Fruit fly (Drosophila melanogaster) whole organism, embryonic: Measurements from ENCODE around the gene CG34180.

ENCODE experiments used
- B-H1 ChIP-seq: fragments of 200-800 bp; sonication (Bioruptor generic); IDR thresholded peaks from 3 replicates; pipeline ENCODE4 v1.3.6; 2022; ENCODE audit warnings: missing biosample characterization, missing genetic modification characterization
- Bgb ChIP-seq: fragments of 200-800 bp; sonication (Bioruptor generic); IDR thresholded peaks from 2 replicates; pipeline ENCODE4 v1.3.6; 2022; ENCODE audit warnings: missing biosample characterization, missing genetic modification characterization; ENCODE audit not compliant: partially characterized antibody
- CG10979 ChIP-seq: fragments of 200-800 bp; sonication (Bioruptor generic); optimal IDR thresholded peaks from 2 replicates; lab custom pipeline; 2018; ENCODE audit warnings: missing biosample characterization, mild to moderate bottlenecking, missing genetic modification characterization, moderate library complexity
- CG11504 ChIP-seq: fragments of 200-800 bp; sonication (Bioruptor generic); optimal IDR thresholded peaks from 3 replicates; lab custom pipeline; 2019; ENCODE audit warnings: missing biosample characterization, mild to moderate bottlenecking, missing genetic modification characterization, moderate library complexity
- CG12155 ChIP-seq: fragments of 200-800 bp; sonication (Bioruptor generic); optimal IDR thresholded peaks from 3 replicates; lab custom pipeline; 2016; ENCODE audit warnings: missing biosample characterization, missing genetic modification characterization
- CG13287 ChIP-seq: fragments of 200-800 bp; sonication (Bioruptor generic); IDR thresholded peaks from 2 replicates; pipeline ENCODE4 v1.3.6; 2022; ENCODE audit warnings: missing biosample characterization, missing genetic modification characterization; ENCODE audit not compliant: partially characterized antibody
- CG13296 ChIP-seq: fragments of 200-800 bp; sonication (Bioruptor generic); optimal IDR thresholded peaks from 3 replicates; lab custom pipeline; 2018; ENCODE audit warnings: missing biosample characterization, mild to moderate bottlenecking, missing genetic modification characterization
- CG16815 ChIP-seq: fragments of 200-800 bp; sonication (Bioruptor generic); optimal IDR thresholded peaks from 3 replicates; lab custom pipeline; 2017; ENCODE audit warnings: missing biosample characterization, mild to moderate bottlenecking, missing genetic modification characterization
- CG2202 ChIP-seq: fragments of 200-800 bp; sonication (Bioruptor generic); optimal IDR thresholded peaks from 2 replicates; lab custom pipeline; 2018; ENCODE audit warnings: missing biosample characterization, mild to moderate bottlenecking, missing genetic modification characterization
- CG31441 ChIP-seq: fragments of 200-800 bp; sonication (Bioruptor generic); IDR thresholded peaks from 2 replicates; pipeline ENCODE4 v1.3.6; 2022; ENCODE audit warnings: missing biosample characterization, missing genetic modification characterization
- CG34224 ChIP-seq: fragments of 200-800 bp; sonication (Bioruptor generic); IDR thresholded peaks from 3 replicates; pipeline ENCODE4 v1.3.6; 2022; ENCODE audit warnings: missing biosample characterization, missing genetic modification characterization; ENCODE audit not compliant: partially characterized antibody
- CG3995 ChIP-seq: fragments of 200-800 bp; sonication (Bioruptor generic); optimal IDR thresholded peaks from 3 replicates; lab custom pipeline; 2016; ENCODE audit warnings: missing biosample characterization, missing genetic modification characterization
- CG7745 ChIP-seq: fragments of 200-800 bp; sonication (Bioruptor generic); optimal IDR thresholded peaks from 2 replicates; lab custom pipeline; 2018; ENCODE audit warnings: missing biosample characterization, mild to moderate bottlenecking, missing genetic modification characterization, moderate library complexity
- CG7786 ChIP-seq: fragments of 200-800 bp; sonication (Bioruptor generic); optimal IDR thresholded peaks from 2 replicates; lab custom pipeline; 2016; ENCODE audit warnings: missing biosample characterization, missing genetic modification characterization
- CG8478 ChIP-seq: fragments of >200 bp; optimal IDR thresholded peaks from 2 replicates; lab custom pipeline; 2018
- CG8924 ChIP-seq: fragments of 200-800 bp; optimal IDR thresholded peaks from 3 replicates; lab custom pipeline; 2019; ENCODE audit warnings: missing biosample characterization, mild to moderate bottlenecking, missing genetic modification characterization, moderate library complexity
- CG9437 ChIP-seq: fragments of 200-800 bp; sonication (Bioruptor generic); optimal IDR thresholded peaks from 2 replicates; lab custom pipeline; 2018; ENCODE audit warnings: missing biosample characterization, mild to moderate bottlenecking, missing genetic modification characterization
- CG9817 ChIP-seq: fragments of 200-800 bp; sonication (Bioruptor generic); optimal IDR thresholded peaks from 2 replicates; lab custom pipeline; 2018; ENCODE audit warnings: missing biosample characterization, mild to moderate bottlenecking, missing genetic modification characterization, moderate library complexity
- Camta ChIP-seq: fragments of 200-800 bp; sonication (Bioruptor generic); optimal IDR thresholded peaks from 2 replicates; lab custom pipeline; 2016; ENCODE audit warnings: missing biosample characterization, missing genetic modification characterization
- D ChIP-seq, 2 experiments: fragments of 200-800 bp in 1 of 2; fragments of >200 bp in 1 of 2; sonication (Bioruptor generic) in 1 of 2; optimal IDR thresholded peaks; 2 replicates in 1 of 2; 3 replicates in 1 of 2; lab custom pipeline; 2017; ENCODE audit warnings: mild to moderate bottlenecking in 1 of 2, missing biosample characterization in 1 of 2, missing genetic modification characterization in 1 of 2, missing genetic modification reagents in 1 of 2
- D19A ChIP-seq: fragments of 200-800 bp; optimal IDR thresholded peaks from 3 replicates; lab custom pipeline; 2019; ENCODE audit warnings: missing biosample characterization, mild to moderate bottlenecking, missing genetic modification characterization, moderate library complexity
- Eip74EF ChIP-seq, 2 experiments: fragments of 200-800 bp in 1 of 2; fragments of >200 bp in 1 of 2; sonication (Bioruptor generic) in 1 of 2; optimal IDR thresholded peaks; 2 replicates each; lab custom pipeline; 2017 to 2019; ENCODE audit warnings: missing biosample characterization in 2 of 2, missing genetic modification characterization in 2 of 2, mild to moderate bottlenecking in 1 of 2, moderate library complexity in 1 of 2
- Gsc ChIP-seq: fragments of 200-800 bp; sonication (Bioruptor generic); IDR thresholded peaks from 2 replicates; pipeline ENCODE4 v1.3.6; 2022; ENCODE audit warnings: missing biosample characterization, missing genetic modification characterization
- Lpt ChIP-seq: fragments of >200 bp; optimal IDR thresholded peaks from 2 replicates; lab custom pipeline; 2018; ENCODE audit warnings: missing biosample characterization, missing genetic modification characterization
- Med ChIP-seq: fragments of 200-800 bp; sonication (Bioruptor generic); peaks from one replicate; lab custom pipeline; 2016; ENCODE audit warnings: missing biosample characterization, missing genetic modification characterization, mild to moderate bottlenecking, inconsistent platforms, moderate library complexity
- NfI ChIP-seq: fragments of 200-800 bp; sonication (Bioruptor generic); optimal IDR thresholded peaks from 3 replicates; lab custom pipeline; 2018; ENCODE audit warnings: missing biosample characterization, mild to moderate bottlenecking, missing genetic modification characterization, moderate library complexity
- Pdp1 ChIP-seq, 2 experiments: fragments of 200-800 bp; sonication (Bioruptor generic); optimal IDR thresholded peaks; 3 replicates each; lab custom pipeline; 2016; ENCODE audit warnings: missing biosample characterization in 2 of 2, missing genetic modification characterization in 2 of 2, mild to moderate bottlenecking in 1 of 2, moderate library complexity in 1 of 2
- Sin3A ChIP-seq: fragments of >200 bp; optimal IDR thresholded peaks from 2 replicates; lab custom pipeline; 2018
- Sox100B ChIP-seq: fragments of 200-800 bp; sonication (Bioruptor generic); optimal IDR thresholded peaks from 3 replicates; lab custom pipeline; 2018; ENCODE audit warnings: missing biosample characterization, mild to moderate bottlenecking, missing genetic modification characterization
- Sry-δ ChIP-seq: fragments of 200-800 bp; sonication (Bioruptor generic); optimal IDR thresholded peaks from 2 replicates; lab custom pipeline; 2016; ENCODE audit warnings: missing biosample characterization, missing genetic modification characterization
- YL-1 ChIP-seq: fragments of 200-800 bp; sonication (Bioruptor generic); optimal IDR thresholded peaks from 3 replicates; lab custom pipeline; 2017; ENCODE audit warnings: missing biosample characterization, mild to moderate bottlenecking, missing genetic modification characterization
- ase ChIP-seq: fragments of 200-800 bp; sonication (Bioruptor generic); IDR thresholded peaks from 3 replicates; pipeline ENCODE4 v1.3.6; 2022; ENCODE audit warnings: missing biosample characterization, missing genetic modification characterization
- crol ChIP-seq: fragments of 200-800 bp; sonication (Bioruptor generic); IDR thresholded peaks from 2 replicates; pipeline ENCODE4 v1.3.6; 2022; ENCODE audit warnings: missing biosample characterization, missing genetic modification characterization
- crp ChIP-seq, 2 experiments: fragments of 200-800 bp; sonication (Bioruptor generic); optimal IDR thresholded peaks; 2 replicates in 1 of 2; 3 replicates in 1 of 2; lab custom pipeline; 2017; ENCODE audit warnings: missing biosample characterization in 2 of 2, missing genetic modification characterization in 2 of 2, mild to moderate bottlenecking in 1 of 2, moderate library complexity in 1 of 2
- gce ChIP-seq: fragments of 200-800 bp; sonication (Bioruptor generic); IDR thresholded peaks from 3 replicates; pipeline ENCODE4 v1.3.6; 2022; ENCODE audit warnings: missing biosample characterization, missing genetic modification characterization
- gt ChIP-seq: fragments of 200-800 bp; sonication (Bioruptor generic); IDR thresholded peaks from 2 replicates; pipeline ENCODE4 v1.3.6; 2022; ENCODE audit warnings: missing biosample characterization, missing genetic modification characterization
- hbn ChIP-seq: fragments of 200-800 bp; sonication (Bioruptor generic); IDR thresholded peaks from 2 replicates; pipeline ENCODE4 v1.3.6; 2022; ENCODE audit warnings: missing biosample characterization, missing genetic modification characterization; ENCODE audit not compliant: partially characterized antibody
- hkb ChIP-seq, 2 experiments: fragments of 200-800 bp in 1 of 2; fragments of >200 bp in 1 of 2; sonication (Bioruptor generic) in 1 of 2; IDR thresholded peaks in 1 of 2; optimal IDR thresholded peaks in 1 of 2; 2 replicates each; pipeline versions ENCODE4 v1.3.6 to Lab custom; 2017 to 2022; ENCODE audit warnings: missing biosample characterization in 1 of 2, missing genetic modification characterization in 1 of 2
- mld ChIP-seq: fragments of 200-800 bp; sonication (Bioruptor generic); IDR thresholded peaks from 3 replicates; pipeline ENCODE4 v1.3.6; 2022; ENCODE audit warnings: missing biosample characterization, missing genetic modification characterization; ENCODE audit not compliant: partially characterized antibody
- nerfin-1 ChIP-seq: fragments of 200-800 bp; sonication (Bioruptor generic); optimal IDR thresholded peaks from 3 replicates; lab custom pipeline; 2019; ENCODE audit warnings: missing biosample characterization, mild to moderate bottlenecking, missing genetic modification characterization, moderate library complexity
- pb ChIP-seq: fragments of 200-800 bp; sonication (Bioruptor generic); optimal IDR thresholded peaks from 3 replicates; lab custom pipeline; 2016; ENCODE audit warnings: missing biosample characterization, missing genetic modification characterization
- pfk ChIP-seq: fragments of 200-800 bp; sonication (Bioruptor generic); optimal IDR thresholded peaks from 2 replicates; lab custom pipeline; 2018; ENCODE audit warnings: missing biosample characterization, mild to moderate bottlenecking, missing genetic modification characterization, moderate library complexity
- so ChIP-seq: fragments of 200-800 bp; sonication (Bioruptor generic); IDR thresholded peaks from 3 replicates; pipeline ENCODE4 v1.3.6; 2022; ENCODE audit warnings: missing biosample characterization, missing genetic modification characterization
- sr ChIP-seq: fragments of 200-800 bp; sonication (Bioruptor generic); IDR thresholded peaks from 3 replicates; pipeline ENCODE4 v1.3.6; 2022; ENCODE audit warnings: missing biosample characterization, missing genetic modification characterization
- stwl ChIP-seq: fragments of 200-800 bp; sonication (Bioruptor generic); optimal IDR thresholded peaks from 3 replicates; lab custom pipeline; 2018; ENCODE audit warnings: missing biosample characterization, mild to moderate bottlenecking, missing genetic modification characterization, moderate library complexity
- sug ChIP-seq: fragments of 200-800 bp; optimal IDR thresholded peaks from 2 replicates; lab custom pipeline; 2019; ENCODE audit warnings: missing biosample characterization, mild to moderate bottlenecking, missing genetic modification characterization, moderate library complexity
- trem ChIP-seq: fragments of 200-800 bp; optimal IDR thresholded peaks from 3 replicates; lab custom pipeline; 2019; ENCODE audit warnings: missing biosample characterization, mild to moderate bottlenecking, missing genetic modification characterization, moderate library complexity
- vnd ChIP-seq: fragments of 200-800 bp; sonication (Bioruptor generic); IDR thresholded peaks from 3 replicates; pipeline ENCODE4 v1.3.6; 2022; ENCODE audit warnings: missing biosample characterization, missing genetic modification characterization; ENCODE audit not compliant: partially characterized antibody
- zf30C ChIP-seq: fragments of 200-800 bp; sonication (Bioruptor generic); optimal IDR thresholded peaks from 3 replicates; lab custom pipeline; 2018; ENCODE audit warnings: missing biosample characterization, mild to moderate bottlenecking, missing genetic modification characterization

CG34180 gene

DNA sequence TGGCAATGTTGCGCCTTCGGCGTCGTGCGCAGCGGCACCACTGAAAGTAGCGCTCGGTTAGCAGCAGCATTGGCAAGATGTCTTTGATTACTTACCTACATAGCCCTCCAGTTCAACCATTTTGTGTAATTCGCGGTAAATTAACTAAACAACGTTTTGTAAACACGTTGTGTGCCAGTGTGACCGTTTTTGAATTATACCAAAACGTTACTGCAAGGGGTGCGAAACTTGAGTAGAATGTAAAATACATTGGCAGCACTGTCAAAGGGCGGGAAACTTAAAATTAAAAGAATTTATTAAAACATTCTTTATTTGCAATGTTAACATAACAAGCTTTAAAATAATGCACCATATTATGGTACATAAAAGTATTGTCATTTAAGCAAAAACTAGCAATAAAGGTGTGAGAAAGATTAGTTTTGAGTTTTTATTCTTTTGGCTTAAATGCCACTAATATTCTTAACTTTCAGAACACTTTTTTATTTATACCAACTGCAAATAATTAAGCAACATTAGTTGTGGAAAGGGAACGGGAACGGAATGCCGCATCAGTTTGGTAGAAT, 35.9 kb upstream of the CG34180 start, which contains the start of gene CG9107 (continued):
- TF ChIP-seq Sox100B (GFP tag; lab: Kevin White, UChicago) (no peak), CG2202 (tag; lab: Kevin White, UChicago) (no peak), CG7745 (tag; lab: Kevin White, UChicago) (no peak), CG3995 (no peak), CG8478 (lab: Kevin White, UChicago) (no peak), CG12155 (GFP tag; lab: Kevin White, UChicago) (no peak), CG9437 (GFP tag; lab: Kevin White, UChicago) (peak; percentile 90), CG34224 (GFP tag; lab: Robert Waterston, UW) (0 out of 3 replicates have a peak, but pooled peaks have one; percentile 16), D19A (tag; lab: Kevin White, UChicago) (peak; percentile 36), sug (tag; lab: Kevin White, UChicago) (no peak), CG16815 (GFP tag; lab: Kevin White, UChicago) (no peak), gt (GFP tag; lab: Robert Waterston, UW) (no peak), Sin3A (lab: Kevin White, UChicago) (peak; percentile 29), stwl (tag; lab: Kevin White, UChicago) (peak; percentile 81), pfk (GFP tag; lab: Kevin White, UChicago) (no peak), NfI (GFP tag; lab: Kevin White, UChicago) (no peak), Med (peak; percentile 44), D (optimal IDR thresholded peaks at IDR 0.05; lab: Kevin White, UChicago) (no peak), D (GFP tag; optimal IDR thresholded peaks at IDR 0.05; lab: Kevin White, UChicago) (no peak), gce (GFP tag; lab: Robert Waterston, UW) (no peak), hkb (optimal IDR thresholded peaks at IDR 0.05; lab: Kevin White, UChicago) (no peak), hkb (GFP tag; IDR thresholded peaks at IDR 0.05; lab: Robert Waterston, UW) (no peak), vnd (no peak), Lpt (GFP tag; lab: Kevin White, UChicago) (no peak), Gsc (no peak), CG11504 (peak; percentile 0), CG9817 (tag; lab: Kevin White, UChicago) (no peak), ase (GFP tag; lab: Robert Waterston, UW) (no peak), CG13296 (no peak), CG10979 (tag; lab: Kevin White, UChicago) (no peak), Bgb (GFP tag; lab: Robert Waterston, UW) (no peak), mld (GFP tag; lab: Robert Waterston, UW) (no peak), CG13287 (GFP tag; lab: Robert Waterston, UW) (peak; percentile 32; the same call in 1 of the 2 replicates), hbn (no peak), crp (GFP tag; optimal IDR thresholded peaks at IDR 0.05; lab: Kevin White, UChicago) (no peak), crol (GFP tag; lab: Robert Waterston, UW) (no peak), zf30C (GFP tag; lab: Kevin White, UChicago) (no peak), Camta (GFP tag; lab: Kevin White, UChicago) (no peak), Pdp1 (GFP tag; optimal IDR thresholded peaks at IDR 0.05; lab: Kevin White, UChicago) (peak in 1 of 2 experiments; percentile 34), nerfin-1 (no peak), trem (tag; lab: Kevin White, UChicago) (peak; percentile 90), pb (GFP tag; lab: Kevin White, UChicago) (no peak), CG8924 (no peak), B-H1 (GFP tag; lab: Robert Waterston, UW) (no peak), YL-1 (GFP tag; lab: Kevin White, UChicago) (peak; percentile 25), CG31441 (GFP tag; lab: Robert Waterston, UW) (0 out of 2 replicates have a peak, but pooled peaks have one; percentile 11), sr (no peak), so (GFP tag; lab: Robert Waterston, UW) (no peak), Sry-δ (GFP tag; lab: Kevin White, UChicago) (peak; percentile 18), CG7786 (no peak), Eip74EF (GFP tag; optimal IDR thresholded peaks at IDR 0.05; lab: Kevin White, UChicago) (no peak)
